Fruit fly (Drosophila melanogaster) whole organism, wandering third instar larva: ENCODE measurements around the gene foi.
A peak's percentile ranks its signal among the peaks of the same experiment; 100 is the strongest.

ENCODE experiments used
- Hr78 ChIP-seq: fragments of >200 bp; optimal IDR thresholded peaks from 2 replicates; lab custom pipeline; 2017; ENCODE audit warnings: missing biosample characterization, missing genetic modification characterization
- OdsH ChIP-seq: fragments of 200-800 bp; sonication (Bioruptor generic); optimal IDR thresholded peaks from 2 replicates; lab custom pipeline; 2016; ENCODE audit warnings: missing biosample characterization, mild to moderate bottlenecking, missing genetic modification characterization
- Sp1 ChIP-seq: fragments of 200-800 bp; sonication (Bioruptor generic); optimal IDR thresholded peaks from 3 replicates; lab custom pipeline; 2019; ENCODE audit warnings: missing biosample characterization, mild to moderate bottlenecking, missing genetic modification characterization, moderate library complexity
- h ChIP-seq: fragments of 200-800 bp; sonication (Bioruptor generic); optimal IDR thresholded peaks from 3 replicates; lab custom pipeline; 2016; ENCODE audit warnings: missing biosample characterization, mild to moderate bottlenecking, missing genetic modification characterization
- lola ChIP-seq: fragments of >200 bp; optimal IDR thresholded peaks from 2 replicates; lab custom pipeline; 2017; ENCODE audit warnings: missing biosample characterization, missing genetic modification characterization
- psq ChIP-seq: fragments of 200-800 bp; sonication (Bioruptor generic); optimal IDR thresholded peaks from 3 replicates; lab custom pipeline; 2017; ENCODE audit warnings: missing biosample characterization, mild to moderate bottlenecking, missing genetic modification characterization, moderate library complexity
- rgr ChIP-seq: fragments of 200-800 bp; sonication (Bioruptor generic); optimal IDR thresholded peaks from 3 replicates; lab custom pipeline; 2016; ENCODE audit warnings: missing biosample characterization, mild to moderate bottlenecking, missing genetic modification characterization
- tai ChIP-seq: sonication (Bioruptor generic); optimal IDR thresholded peaks from 2 replicates; lab custom pipeline; 2016; ENCODE audit warnings: missing biosample characterization, missing genetic modification characterization
- woc ChIP-seq: sonication (Bioruptor generic); optimal IDR thresholded peaks from 2 replicates; lab custom pipeline; 2016; ENCODE audit warnings: missing biosample characterization, mild to moderate bottlenecking, missing genetic modification characterization

DNA sequence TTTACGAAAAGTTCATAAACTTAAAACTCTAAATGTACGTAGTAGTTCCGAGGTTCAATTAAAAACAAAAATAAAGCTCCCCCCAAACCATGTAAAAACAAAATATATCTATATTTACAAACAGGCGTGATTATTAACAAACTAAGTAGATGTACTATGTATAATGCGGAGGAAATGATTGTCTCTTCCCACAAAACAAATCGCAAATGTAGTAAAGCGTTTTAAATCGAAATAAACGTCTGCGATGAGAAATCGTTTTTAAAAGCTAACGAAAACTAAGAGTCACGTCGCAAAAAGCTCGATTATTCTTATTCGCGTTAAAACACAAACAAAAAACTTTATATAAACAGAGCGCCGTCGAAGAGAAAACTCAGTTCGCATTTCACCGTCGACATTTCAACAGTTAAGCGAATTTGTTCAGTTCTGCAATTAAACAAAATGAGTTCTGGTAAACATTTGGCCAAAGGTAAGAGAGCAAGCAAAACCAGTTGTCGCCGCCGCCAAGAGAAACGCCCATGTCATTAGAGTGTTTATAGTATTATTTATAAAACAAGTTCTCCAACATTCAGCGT lies 6.4 kb upstream of the foi start, which contains the start of gene GstO3:
- TF ChIP-seq OdsH: no peak
- TF ChIP-seq lola (GFP tag; lab: Kevin White, UChicago): no peak
- TF ChIP-seq h (GFP tag; lab: Kevin White, UChicago): no peak
- TF ChIP-seq tai (GFP tag; lab: Kevin White, UChicago): no peak
- TF ChIP-seq woc (GFP tag; lab: Kevin White, UChicago): no peak
- peak; percentile 6 for TF ChIP-seq rgr (GFP tag; lab: Kevin White, UChicago)
- no peak for TF ChIP-seq Hr78 (GFP tag; lab: Kevin White, UChicago)
- no peak for TF ChIP-seq psq
- TF ChIP-seq Sp1: no peak
